Fruit fly (Drosophila melanogaster): ENCODE measurements around the gene CG15864.

CG15864 gene

DNA sequence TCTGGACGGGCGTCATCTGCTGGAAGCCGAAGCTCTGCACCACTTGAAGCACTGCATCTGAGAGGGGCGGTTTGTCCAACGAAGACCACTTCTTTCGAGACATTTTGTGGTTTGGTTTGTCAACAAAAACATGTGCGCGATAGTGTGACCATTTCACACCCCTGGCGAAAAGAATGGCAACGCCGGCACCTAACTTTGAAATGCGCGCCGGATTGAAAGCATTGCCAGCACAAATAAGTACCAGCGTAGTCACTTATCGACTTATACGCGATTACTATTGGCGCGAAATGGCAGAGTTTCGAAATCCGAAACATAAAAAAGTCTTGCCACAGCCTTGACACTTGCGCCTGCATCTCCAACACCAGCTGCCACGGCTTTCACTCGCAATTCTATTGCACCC lies 21.5 kb downstream of the CG15864 start, which contains the start of gene CG9630 (continued):
- TF ChIP-seq pzg (GFP tag; optimal IDR thresholded peaks at IDR 0.05), result peak; percentile 97
- TF ChIP-seq pita (GFP tag; optimal IDR thresholded peaks at IDR 0.05), result no peak
- TF ChIP-seq caup (GFP tag; optimal IDR thresholded peaks at IDR 0.05; ENCODE audit: severe bottlenecking), result no peak
- TF ChIP-seq CG10274 (GFP tag; optimal IDR thresholded peaks at IDR 0.05), result no peak
- no peak for TF ChIP-seq Hr78 (GFP tag; optimal IDR thresholded peaks at IDR 0.05)
- TF ChIP-seq Dbx (GFP tag; IDR thresholded peaks at IDR 0.05), result no peak
- TF ChIP-seq BtbVII (GFP tag; optimal IDR thresholded peaks at IDR 0.05), result no peak
- TF ChIP-seq CG32767 (GFP tag; IDR thresholded peaks at IDR 0.05), result no peak
- TF ChIP-seq btn (GFP tag; optimal IDR thresholded peaks at IDR 0.05), result no peak
- no peak for TF ChIP-seq gce (GFP tag; IDR thresholded peaks at IDR 0.05)
- no peak for TF ChIP-seq yki (optimal IDR thresholded peaks at IDR 0.05)
- peak; percentile 12 for TF ChIP-seq CG12659 (GFP tag; optimal IDR thresholded peaks at IDR 0.05)
- TF ChIP-seq CG11398 (GFP tag; optimal IDR thresholded peaks at IDR 0.05), result no peak
- no peak for TF ChIP-seq Fer2 (tag; optimal IDR thresholded peaks at IDR 0.05)
- TF ChIP-seq CG11247 (GFP tag; IDR thresholded peaks at IDR 0.05), result no peak
- TF ChIP-seq Spps (tag; optimal IDR thresholded peaks at IDR 0.05), result no peak
- TF ChIP-seq lola (GFP tag; optimal IDR thresholded peaks at IDR 0.05), result no peak
- TF ChIP-seq esg (GFP tag; conservative IDR thresholded peaks at IDR 0.05), result no peak
- TF ChIP-seq CG11560 (tag; IDR thresholded peaks at IDR 0.05), result no peak; the same call in 2 of the 3 replicates
- no peak for TF ChIP-seq Deaf1 (tag; optimal IDR thresholded peaks at IDR 0.05)
- no peak for TF ChIP-seq HLH54F (GFP tag; optimal IDR thresholded peaks at IDR 0.05)
- TF ChIP-seq CG17802 (tag; optimal IDR thresholded peaks at IDR 0.05), result no peak
- TF ChIP-seq CG5245 (GFP tag; optimal IDR thresholded peaks at IDR 0.05), result no peak
- TF ChIP-seq mirr (GFP tag; optimal IDR thresholded peaks at IDR 0.05), result no peak
- TF ChIP-seq nerfin-2 (GFP tag; IDR thresholded peaks at IDR 0.05; ENCODE audit: partially characterized antibody), result no peak
- TF ChIP-seq H15 (GFP tag; IDR thresholded peaks at IDR 0.05), result no peak
- TF ChIP-seq fd102C (GFP tag; optimal IDR thresholded peaks at IDR 0.05), result no peak
- peak; percentile 84 for TF ChIP-seq trem (tag; optimal IDR thresholded peaks at IDR 0.05)
- TF ChIP-seq YL-1 (GFP tag; optimal IDR thresholded peaks at IDR 0.05), result peak; percentile 59
- TF ChIP-seq CG4617 (GFP tag; optimal IDR thresholded peaks at IDR 0.05; ENCODE audit: borderline replicate concordance), result peak; percentile 61
- no peak for TF ChIP-seq CG10366 (GFP tag; IDR thresholded peaks at IDR 0.05)
- no peak for TF ChIP-seq ttk (GFP tag; IDR thresholded peaks at IDR 0.05)
- no peak for TF ChIP-seq CG32532 (GFP tag; IDR thresholded peaks at IDR 0.05)
- TF ChIP-seq crol (GFP tag; IDR thresholded peaks at IDR 0.05), result no peak
- TF ChIP-seq CG18011 (GFP tag; optimal IDR thresholded peaks at IDR 0.05), result no peak
- peak; percentile 75 for TF ChIP-seq Sry-δ (GFP tag; optimal IDR thresholded peaks at IDR 0.05)
- no peak for TF ChIP-seq zf30C (GFP tag; optimal IDR thresholded peaks at IDR 0.05)
- TF ChIP-seq dmrt11E (tag; optimal IDR thresholded peaks at IDR 0.05), result no peak
- TF ChIP-seq Xbp1 (GFP tag; optimal IDR thresholded peaks at IDR 0.05), result no peak
- no peak for TF ChIP-seq shn (GFP tag; optimal IDR thresholded peaks at IDR 0.05)
- TF ChIP-seq CG10462 (GFP tag; optimal IDR thresholded peaks at IDR 0.05), result no peak
- no peak for TF ChIP-seq croc (GFP tag; conservative IDR thresholded peaks at IDR 0.05)
- no peak for TF ChIP-seq H2.0 (GFP tag; IDR thresholded peaks at IDR 0.05)
- TF ChIP-seq CG14441 (GFP tag; IDR thresholded peaks at IDR 0.05), result no peak
- TF ChIP-seq gt (GFP tag; IDR thresholded peaks at IDR 0.05), result no peak
- peak; percentile 24 for TF ChIP-seq CG2712 (tag; optimal IDR thresholded peaks at IDR 0.05)
- no peak for TF ChIP-seq grau (tag; optimal IDR thresholded peaks at IDR 0.05)
- no peak for TF ChIP-seq hb (GFP tag; IDR thresholded peaks at IDR 0.05; ENCODE audit: partially characterized antibody)
- no peak for TF ChIP-seq dpn (GFP tag; optimal IDR thresholded peaks at IDR 0.05)
- peak; percentile 62 for TF ChIP-seq Scr (GFP tag; IDR thresholded peaks at IDR 0.05; ENCODE audit: partially characterized antibody)
- 0 out of 2 replicates have a peak, but pooled peaks have one; percentile 12 for TF ChIP-seq ara (GFP tag; IDR thresholded peaks at IDR 0.05)
- TF ChIP-seq Aef1 (GFP tag; IDR thresholded peaks at IDR 0.05), result no peak
